Worm (Caenorhabditis elegans) whole organism, L4 larva: ENCODE results near the gene rars-1.

Source experiments
- ama-1 ChIP-seq: fragments of 150-350 bp; optimal IDR thresholded peaks from 2 replicates; lab custom pipeline; 2014; ENCODE audit warnings: inconsistent platforms, mixed read lengths
- ceh-82 ChIP-seq: sonication (generic microtip); optimal IDR thresholded peaks from 2 replicates; lab custom pipeline; 2017; ENCODE audit warnings: missing biosample characterization, missing genetic modification characterization
- daf-19 ChIP-seq: fragments of 200-800 bp; sonication (Bioruptor generic); conservative IDR thresholded peaks from 2 replicates; pipeline ENCODE4 v1.3.6; 2022; ENCODE audit warnings: missing genetic modification characterization, missing compliant biosample characterization
- nhr-11 ChIP-seq: fragments of 150-350 bp; optimal IDR thresholded peaks from 2 replicates; lab custom pipeline; 2014; ENCODE audit warnings: missing biosample characterization, missing genetic modification characterization
- nhr-25 ChIP-seq: sonication (generic microtip); optimal IDR thresholded peaks from 2 replicates; lab custom pipeline; 2017; ENCODE audit warnings: missing genetic modification characterization, mild to moderate bottlenecking, missing compliant biosample characterization, antibody characterized with exemption, moderate library complexity, borderline replicate concordance; ENCODE audit not compliant: insufficient read depth
- nhr-41 ChIP-seq: fragments of 200-800 bp; sonication (Bioruptor generic); IDR thresholded peaks from 2 replicates; pipeline ENCODE4 v1.3.6; 2022; ENCODE audit warnings: missing genetic modification reagents, missing genetic modification characterization, missing compliant biosample characterization
- pha-4 ChIP-seq, 2 experiments: fragments of 150-350 bp in 1 of 2; fragments of 200-800 bp in 1 of 2; sonication (Bioruptor generic) in 1 of 2; IDR thresholded peaks in 1 of 2; optimal IDR thresholded peaks in 1 of 2; 2 replicates each; pipeline versions ENCODE4 v1.3.6 to Lab custom; 2014 to 2022; ENCODE audit warnings: missing genetic modification characterization in 2 of 2, missing genetic modification reagents in 2 of 2, missing biosample characterization in 1 of 2, missing compliant biosample characterization in 1 of 2

- TF ChIP-seq daf-19 (GFP tag; lab: Robert Waterston, UW) (no peak), nhr-11 (tag; lab: Kevin White, UChicago) (no peak), nhr-25 (no peak), ama-1 (lab: Kevin White, UChicago) (no peak), pha-4 (GFP tag; IDR thresholded peaks at IDR 0.05; lab: Robert Waterston, UW) (no peak), pha-4 (tag; optimal IDR thresholded peaks at IDR 0.05; lab: Kevin White, UChicago) (no peak), ceh-82 (tag; lab: Kevin White, UChicago) (no peak), nhr-41 (GFP tag; lab: Robert Waterston, UW) (no peak)
Observed at ce11 chrIII:4912317-4912716, 4.7 kb downstream of the rars-1 start, which contains the start of the genes F26F4.9 and cee-1.
